Fruit fly (Drosophila melanogaster) whole organism, embryonic: ENCODE measurements around the gene Syx8.

Experiments used
- Aef1 ChIP-seq: fragments of 200-800 bp; sonication (Bioruptor generic); IDR thresholded peaks from 3 replicates; pipeline ENCODE4 v1.3.6; 2022; ENCODE audit warnings: missing biosample characterization, missing genetic modification characterization
- BtbVII ChIP-seq: fragments of 200-800 bp; sonication (Bioruptor generic); optimal IDR thresholded peaks from 3 replicates; lab custom pipeline; 2017; ENCODE audit warnings: missing biosample characterization, mild to moderate bottlenecking, missing genetic modification characterization
- CG10431 ChIP-seq: fragments of 200-800 bp; sonication (Bioruptor generic); optimal IDR thresholded peaks from 3 replicates; lab custom pipeline; 2018; ENCODE audit warnings: missing biosample characterization, mild to moderate bottlenecking, missing genetic modification characterization
- CG11247 ChIP-seq: fragments of 200-800 bp; sonication (Bioruptor generic); IDR thresholded peaks from 2 replicates; pipeline ENCODE4 v1.3.6; 2022; ENCODE audit warnings: missing biosample characterization, missing genetic modification characterization
- CG11398 ChIP-seq: fragments of 200-800 bp; sonication (Bioruptor generic); optimal IDR thresholded peaks from 2 replicates; lab custom pipeline; 2016; ENCODE audit warnings: missing biosample characterization, missing genetic modification characterization
- CG11504 ChIP-seq: fragments of 200-800 bp; sonication (Bioruptor generic); optimal IDR thresholded peaks from 3 replicates; lab custom pipeline; 2019; ENCODE audit warnings: missing biosample characterization, mild to moderate bottlenecking, missing genetic modification characterization, moderate library complexity
- CG12299 ChIP-seq: fragments of 200-800 bp; sonication (Bioruptor generic); optimal IDR thresholded peaks from 2 replicates; lab custom pipeline; 2018; ENCODE audit warnings: missing biosample characterization, mild to moderate bottlenecking, missing genetic modification characterization
- CG12942 ChIP-seq: fragments of 200-800 bp; sonication (Bioruptor generic); optimal IDR thresholded peaks from 3 replicates; lab custom pipeline; 2016; ENCODE audit warnings: missing biosample characterization, missing genetic modification characterization
- CG14050 ChIP-seq: fragments of 200-800 bp; sonication (Bioruptor generic); IDR thresholded peaks from 3 replicates; pipeline ENCODE4 v1.3.6; 2022; ENCODE audit warnings: missing biosample characterization, missing genetic modification characterization
- CG14667 ChIP-seq: fragments of 200-800 bp; sonication (Bioruptor generic); IDR thresholded peaks from 2 replicates; pipeline ENCODE4 v1.3.6; 2022; ENCODE audit warnings: missing biosample characterization, missing genetic modification characterization
- CG16813 ChIP-seq: fragments of 200-800 bp; sonication (Bioruptor generic); IDR thresholded peaks from 3 replicates; pipeline ENCODE4 v1.3.6; 2022; ENCODE audit warnings: missing biosample characterization, missing genetic modification characterization; ENCODE audit not compliant: partially characterized antibody
- CG18011 ChIP-seq: fragments of 200-800 bp; sonication (Bioruptor generic); optimal IDR thresholded peaks from 2 replicates; lab custom pipeline; 2017; ENCODE audit warnings: missing biosample characterization, missing genetic modification characterization, mild to moderate bottlenecking, moderate library complexity, missing genotype
- CG31365 ChIP-seq: fragments of 200-800 bp; sonication (Bioruptor generic); optimal IDR thresholded peaks from 2 replicates; lab custom pipeline; 2018; ENCODE audit warnings: missing biosample characterization, mild to moderate bottlenecking, missing genetic modification characterization
- CG43689 ChIP-seq: fragments of 200-800 bp; sonication (Bioruptor generic); IDR thresholded peaks from 2 replicates; pipeline ENCODE4 v1.3.6; 2022; ENCODE audit warnings: missing biosample characterization, missing genetic modification characterization
- CG6175 ChIP-seq: fragments of 200-800 bp; sonication (Bioruptor generic); IDR thresholded peaks from 3 replicates; pipeline ENCODE4 v1.3.6; 2022; ENCODE audit warnings: missing biosample characterization, missing genetic modification characterization
- CG6254 ChIP-seq: fragments of 200-800 bp; sonication (Bioruptor generic); optimal IDR thresholded peaks from 3 replicates; lab custom pipeline; 2017; ENCODE audit warnings: mild to moderate bottlenecking, missing biosample characterization, missing genetic modification reagents, missing genetic modification characterization
- CG6765 ChIP-seq: fragments of 200-800 bp; sonication (Bioruptor generic); optimal IDR thresholded peaks from 3 replicates; lab custom pipeline; 2017; ENCODE audit warnings: missing biosample characterization, mild to moderate bottlenecking, missing genetic modification characterization
- CG7839 ChIP-seq: fragments of 200-800 bp; sonication (Bioruptor generic); optimal IDR thresholded peaks from 3 replicates; lab custom pipeline; 2018; ENCODE audit warnings: missing biosample characterization, mild to moderate bottlenecking, missing genetic modification characterization, moderate library complexity
- CG7928 ChIP-seq: fragments of 200-800 bp; sonication (Bioruptor generic); optimal IDR thresholded peaks from 2 replicates; lab custom pipeline; 2017; ENCODE audit warnings: missing biosample characterization, mild to moderate bottlenecking, missing genetic modification characterization
- CG8359 ChIP-seq: fragments of 200-800 bp; sonication (Bioruptor generic); optimal IDR thresholded peaks from 2 replicates; lab custom pipeline; 2017; ENCODE audit warnings: missing biosample characterization, mild to moderate bottlenecking, missing genetic modification characterization, borderline replicate concordance
- CG8388 ChIP-seq: fragments of 200-800 bp; sonication (Bioruptor generic); optimal IDR thresholded peaks from 2 replicates; lab custom pipeline; 2019; ENCODE audit warnings: missing biosample characterization, mild to moderate bottlenecking, missing genetic modification characterization, moderate library complexity
- CG8944 ChIP-seq: fragments of 200-800 bp; sonication (Bioruptor generic); optimal IDR thresholded peaks from 3 replicates; lab custom pipeline; 2016; ENCODE audit warnings: missing biosample characterization, missing genetic modification characterization
- CG9437 ChIP-seq: fragments of 200-800 bp; sonication (Bioruptor generic); optimal IDR thresholded peaks from 2 replicates; lab custom pipeline; 2018; ENCODE audit warnings: missing biosample characterization, mild to moderate bottlenecking, missing genetic modification characterization
- Dek ChIP-seq: fragments of 200-800 bp; sonication (Bioruptor generic); optimal IDR thresholded peaks from 3 replicates; lab custom pipeline; 2019; ENCODE audit warnings: missing biosample characterization, mild to moderate bottlenecking, missing genetic modification characterization, moderate library complexity
- Dp ChIP-seq: fragments of 200-800 bp; sonication (Bioruptor generic); optimal IDR thresholded peaks from 2 replicates; lab custom pipeline; 2018; ENCODE audit warnings: missing biosample characterization, mild to moderate bottlenecking, missing genetic modification characterization, moderate library complexity
- Elba2 ChIP-seq: fragments of 200-800 bp; sonication (Bioruptor generic); optimal IDR thresholded peaks from 3 replicates; lab custom pipeline; 2016; ENCODE audit warnings: missing biosample characterization, missing genetic modification characterization
- Hr3 ChIP-seq: fragments of 200-800 bp; sonication (Bioruptor generic); optimal IDR thresholded peaks from 3 replicates; lab custom pipeline; 2016; ENCODE audit warnings: missing biosample characterization, missing genetic modification characterization
- Hr78 ChIP-seq, 2 experiments: fragments of 200-800 bp in 1 of 2; fragments of >200 bp in 1 of 2; sonication (Bioruptor generic) in 1 of 2; optimal IDR thresholded peaks; 2 replicates each; lab custom pipeline; 2017 to 2019; ENCODE audit warnings: missing biosample characterization in 2 of 2, missing genetic modification characterization in 2 of 2, mild to moderate bottlenecking in 1 of 2, moderate library complexity in 1 of 2
- Lhr ChIP-seq: fragments of 200-800 bp; sonication (Bioruptor generic); optimal IDR thresholded peaks from 3 replicates; lab custom pipeline; 2017; ENCODE audit warnings: mild to moderate bottlenecking, missing biosample characterization, missing genetic modification reagents, missing genetic modification characterization
- NfI ChIP-seq: fragments of 200-800 bp; sonication (Bioruptor generic); optimal IDR thresholded peaks from 3 replicates; lab custom pipeline; 2018; ENCODE audit warnings: missing biosample characterization, mild to moderate bottlenecking, missing genetic modification characterization, moderate library complexity
- Pdp1 ChIP-seq, 2 experiments: fragments of 200-800 bp; sonication (Bioruptor generic); optimal IDR thresholded peaks; 3 replicates each; lab custom pipeline; 2016; ENCODE audit warnings: missing biosample characterization in 2 of 2, missing genetic modification characterization in 2 of 2, mild to moderate bottlenecking in 1 of 2, moderate library complexity in 1 of 2
- Scr ChIP-seq: fragments of 200-800 bp; sonication (Bioruptor generic); IDR thresholded peaks from 2 replicates; pipeline ENCODE4 v1.3.6; 2022; ENCODE audit warnings: missing biosample characterization, missing genetic modification characterization; ENCODE audit not compliant: partially characterized antibody
- Vsx1 ChIP-seq: fragments of 200-800 bp; sonication (Bioruptor generic); optimal IDR thresholded peaks from 2 replicates; lab custom pipeline; 2017; ENCODE audit warnings: missing biosample characterization, mild to moderate bottlenecking, missing genetic modification characterization, missing genetic modification reagents
- ara ChIP-seq: fragments of 200-800 bp; sonication (Bioruptor generic); IDR thresholded peaks from 2 replicates; pipeline ENCODE4 v1.3.6; 2022; ENCODE audit warnings: missing biosample characterization, missing genetic modification characterization
- emc ChIP-seq: fragments of 200-800 bp; sonication (Bioruptor generic); optimal IDR thresholded peaks from 2 replicates; lab custom pipeline; 2016; ENCODE audit warnings: missing biosample characterization, missing genetic modification characterization
- eve ChIP-seq, 2 experiments: fragments of >200 bp; optimal IDR thresholded peaks; 2 replicates each; lab custom pipeline; 2017; ENCODE audit warnings: missing biosample characterization in 2 of 2, missing genetic modification characterization in 2 of 2
- gt ChIP-seq: fragments of 200-800 bp; sonication (Bioruptor generic); IDR thresholded peaks from 2 replicates; pipeline ENCODE4 v1.3.6; 2022; ENCODE audit warnings: missing biosample characterization, missing genetic modification characterization
- hb ChIP-seq: fragments of 200-800 bp; sonication (Bioruptor generic); IDR thresholded peaks from 3 replicates; pipeline ENCODE4 v1.3.6; 2022; ENCODE audit warnings: missing biosample characterization, missing genetic modification characterization; ENCODE audit not compliant: partially characterized antibody
- lab ChIP-seq: fragments of 200-800 bp; sonication (Bioruptor generic); optimal IDR thresholded peaks from 3 replicates; lab custom pipeline; 2017; ENCODE audit warnings: missing biosample characterization, missing genetic modification characterization, mild to moderate bottlenecking, moderate library complexity, missing genetic modification reagents
- nerfin-2 ChIP-seq: fragments of 200-800 bp; sonication (Bioruptor generic); IDR thresholded peaks from 2 replicates; pipeline ENCODE4 v1.3.6; 2022; ENCODE audit warnings: missing biosample characterization, missing genetic modification characterization; ENCODE audit not compliant: partially characterized antibody
- phol ChIP-seq: fragments of 200-800 bp; sonication (Bioruptor generic); optimal IDR thresholded peaks from 3 replicates; lab custom pipeline; 2018; ENCODE audit warnings: missing biosample characterization, mild to moderate bottlenecking, missing genetic modification characterization, moderate library complexity
- ranshi ChIP-seq: fragments of 200-800 bp; sonication (Bioruptor generic); IDR thresholded peaks from 2 replicates; pipeline ENCODE4 v1.3.6; 2022; ENCODE audit warnings: missing biosample characterization, missing genetic modification characterization
- repo ChIP-seq: fragments of 200-800 bp; sonication (Bioruptor generic); optimal IDR thresholded peaks from 2 replicates; lab custom pipeline; 2016; ENCODE audit warnings: missing biosample characterization, missing genetic modification characterization
- run ChIP-seq: fragments of 200-800 bp; sonication (Bioruptor generic); optimal IDR thresholded peaks from 3 replicates; lab custom pipeline; 2018; ENCODE audit warnings: missing biosample characterization, mild to moderate bottlenecking, missing genetic modification characterization
- scrt ChIP-seq: fragments of 200-800 bp; sonication (Bioruptor generic); optimal IDR thresholded peaks from 2 replicates; lab custom pipeline; 2018; ENCODE audit warnings: missing biosample characterization, mild to moderate bottlenecking, missing genetic modification characterization, moderate library complexity
- sisA ChIP-seq: fragments of 200-800 bp; sonication (Bioruptor generic); IDR thresholded peaks from 2 replicates; pipeline ENCODE4 v1.3.6; 2022; ENCODE audit warnings: missing biosample characterization, missing genetic modification characterization
- slp2 ChIP-seq: fragments of 200-800 bp; sonication (Bioruptor generic); optimal IDR thresholded peaks from 2 replicates; lab custom pipeline; 2016; ENCODE audit warnings: missing biosample characterization, missing genetic modification characterization
- tio ChIP-seq: fragments of 200-800 bp; sonication (Bioruptor generic); optimal IDR thresholded peaks from 2 replicates; lab custom pipeline; 2017; ENCODE audit warnings: missing biosample characterization, missing genetic modification characterization, inconsistent platforms
- vfl ChIP-seq: fragments of 200-800 bp; sonication (Bioruptor generic); optimal IDR thresholded peaks from 2 replicates; lab custom pipeline; 2016; ENCODE audit warnings: missing biosample characterization, missing genetic modification characterization
- zf30C ChIP-seq: fragments of 200-800 bp; sonication (Bioruptor generic); optimal IDR thresholded peaks from 3 replicates; lab custom pipeline; 2018; ENCODE audit warnings: missing biosample characterization, mild to moderate bottlenecking, missing genetic modification characterization

The Syx8 gene

dm6 chr3L:16567495-16567894 is 19.4 kb downstream of the Syx8 start (continued):
- TF ChIP-seq CG7928, result no peak
- TF ChIP-seq Elba2 (GFP tag; lab: Kevin White, UChicago), result no peak
- no peak for TF ChIP-seq Pdp1 (GFP tag; optimal IDR thresholded peaks at IDR 0.05; lab: Kevin White, UChicago)
- no peak for TF ChIP-seq Scr (GFP tag; lab: Robert Waterston, UW)
- TF ChIP-seq CG14667 (GFP tag; lab: Robert Waterston, UW), result no peak
- no peak for TF ChIP-seq hb
- TF ChIP-seq CG11504, result peak; percentile 81
- TF ChIP-seq nerfin-2, result no peak
- TF ChIP-seq Dp (GFP tag; lab: Kevin White, UChicago), result no peak
- TF ChIP-seq zf30C (GFP tag; lab: Kevin White, UChicago), result peak; percentile 60
- peak; percentile 36 for TF ChIP-seq NfI (GFP tag; lab: Kevin White, UChicago)
- TF ChIP-seq Dek, result no peak
- no peak for TF ChIP-seq CG11247 (GFP tag; lab: Robert Waterston, UW)
- no peak for TF ChIP-seq CG6765 (GFP tag; lab: Kevin White, UChicago)
- 0 out of 2 replicates have a peak, but pooled peaks have one; percentile 52 for TF ChIP-seq ranshi
- TF ChIP-seq lab (GFP tag; lab: Kevin White, UChicago), result peak; percentile 56
- TF ChIP-seq CG8944 (GFP tag; lab: Kevin White, UChicago), result no peak
- TF ChIP-seq Lhr (GFP tag; lab: Kevin White, UChicago), result peak; percentile 23
- no peak for TF ChIP-seq Aef1 (GFP tag; lab: Robert Waterston, UW)
- peak; percentile 33 for TF ChIP-seq sisA
- TF ChIP-seq CG6175 (GFP tag; lab: Robert Waterston, UW), result no peak
- peak; percentile 2 for TF ChIP-seq BtbVII (GFP tag; lab: Kevin White, UChicago)
- no peak for TF ChIP-seq CG11398
- peak; percentile 79 for TF ChIP-seq phol (tag; lab: Kevin White, UChicago)
- peak in 1 of 2 experiments; percentile 76 for TF ChIP-seq eve (GFP tag; optimal IDR thresholded peaks at IDR 0.05; lab: Kevin White, UChicago)
- TF ChIP-seq CG6254, result peak; percentile 65
- no peak for TF ChIP-seq emc
- TF ChIP-seq Vsx1 (GFP tag; lab: Kevin White, UChicago), result peak; percentile 21
- peak; percentile 67 for TF ChIP-seq CG8388 (GFP tag; lab: Kevin White, UChicago)
- TF ChIP-seq CG12942 (GFP tag; lab: Kevin White, UChicago), result peak; percentile 39
- TF ChIP-seq CG10431 (GFP tag; lab: Kevin White, UChicago), result peak; percentile 37
- no peak for TF ChIP-seq gt (GFP tag; lab: Robert Waterston, UW)
- TF ChIP-seq CG8359, result no peak
- no peak for TF ChIP-seq CG31365 (tag; lab: Kevin White, UChicago)
- TF ChIP-seq CG16813, result no peak
- peak; percentile 43 for TF ChIP-seq Hr3 (GFP tag; lab: Kevin White, UChicago)
- TF ChIP-seq slp2 (GFP tag; lab: Kevin White, UChicago), result no peak
- no peak for TF ChIP-seq vfl
- TF ChIP-seq CG43689 (GFP tag; lab: Robert Waterston, UW), result no peak
- peak; percentile 49 for TF ChIP-seq scrt (GFP tag; lab: Kevin White, UChicago)
- TF ChIP-seq CG9437 (GFP tag; lab: Kevin White, UChicago), result peak; percentile 53
- TF ChIP-seq CG18011, result no peak
- TF ChIP-seq CG14050 (GFP tag; lab: Robert Waterston, UW), result no peak
- peak; percentile 73 for TF ChIP-seq CG7839 (tag; lab: Kevin White, UChicago)
- no peak for TF ChIP-seq repo (GFP tag; lab: Kevin White, UChicago)
- TF ChIP-seq tio (GFP tag; lab: Kevin White, UChicago), result peak; percentile 22
- TF ChIP-seq CG12299, result peak; percentile 60
- peak; percentile 57; the same call in 1 of the 2 replicates for TF ChIP-seq ara (GFP tag; lab: Robert Waterston, UW)
- no peak for TF ChIP-seq Hr78 (GFP tag; optimal IDR thresholded peaks at IDR 0.05; lab: Kevin White, UChicago)
- TF ChIP-seq run (tag; lab: Kevin White, UChicago), result peak; percentile 43
